Worm (Caenorhabditis elegans) whole organism, L4/young adult: Measurements from ENCODE around the gene emc-2.

ENCODE experiments used
- W03F9.2 ChIP-seq: fragments of 150-350 bp; optimal IDR thresholded peaks from 2 replicates; lab custom pipeline; 2014; ENCODE audit warnings: missing biosample characterization, missing genetic modification characterization
- dao-5 ChIP-seq: sonication (generic microtip); optimal IDR thresholded peaks from 2 replicates; lab custom pipeline; 2016; ENCODE audit warnings: missing genotype, missing genetic modification characterization, moderate library complexity, missing compliant biosample characterization
- him-1 ChIP-seq: sonication (generic microtip); optimal IDR thresholded peaks from 2 replicates; lab custom pipeline; 2016; ENCODE audit warnings: missing genotype, missing genetic modification reagents, missing genetic modification characterization, missing compliant biosample characterization

DNA sequence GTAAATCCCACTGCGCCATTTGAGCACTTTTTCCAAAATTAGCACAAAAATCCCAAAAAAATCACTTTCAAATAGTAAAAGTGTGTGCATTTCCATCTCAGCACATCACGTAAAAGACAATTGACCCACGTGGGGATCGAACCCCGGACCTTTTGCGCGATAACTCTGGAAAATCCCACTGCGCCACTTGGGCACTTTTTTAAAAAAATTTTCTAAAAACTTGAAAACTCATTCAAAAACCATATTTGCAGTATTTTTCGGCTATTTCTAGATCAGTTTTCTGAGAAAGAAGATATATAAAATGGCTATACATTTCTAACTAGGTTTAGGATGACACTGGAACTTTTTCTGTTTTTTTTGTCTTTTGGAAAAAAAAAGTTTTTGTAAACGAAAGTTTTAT, 34.1 kb upstream of the emc-2 start:
- TF ChIP-seq W03F9.2 (no peak), dao-5 (no peak), him-1 (tag; lab: Kevin White, UChicago) (no peak)
